Worm (Caenorhabditis elegans) whole organism, L1 larva: ENCODE results near the gene K07F5.6.
"Not testable (repeated sequence)": the region's sequence is repeated elsewhere in the genome, so short reads cannot be mapped to it uniquely, and the experiment has no call there.

Experiments
- C16A3.4 ChIP-seq: fragments of 150-350 bp; optimal IDR thresholded peaks from 2 replicates; lab custom pipeline; 2014; ENCODE audit warnings: missing biosample characterization, missing genetic modification characterization
- C34B4.2 ChIP-seq: sonication (generic microtip); optimal IDR thresholded peaks from 2 replicates; lab custom pipeline; 2017; ENCODE audit warnings: mild to moderate bottlenecking, missing genetic modification characterization, missing compliant biosample characterization
- aha-1 ChIP-seq: fragments of 150-350 bp; optimal IDR thresholded peaks from 2 replicates; lab custom pipeline; 2014; ENCODE audit warnings: missing biosample characterization, missing genetic modification characterization
- ama-1 ChIP-seq: fragments of 150-350 bp; optimal IDR thresholded peaks from 2 replicates; lab custom pipeline; 2014
- blmp-1 ChIP-seq: fragments of 150-350 bp; optimal IDR thresholded peaks from 2 replicates; lab custom pipeline; 2014; ENCODE audit warnings: missing biosample characterization, missing genetic modification characterization
- ceh-63 ChIP-seq: fragments of 200-800 bp; sonication (Bioruptor generic); optimal IDR thresholded peaks from 2 replicates; lab custom pipeline; 2018; ENCODE audit warnings: mild to moderate bottlenecking, missing genetic modification characterization, missing compliant biosample characterization
- ceh-8 ChIP-seq: fragments of 200-800 bp; sonication (Bioruptor generic); optimal IDR thresholded peaks from 2 replicates; lab custom pipeline; 2018; ENCODE audit warnings: mild to moderate bottlenecking, missing genetic modification characterization, moderate library complexity, missing compliant biosample characterization
- ces-1 ChIP-seq: fragments of 150-350 bp; optimal IDR thresholded peaks from 2 replicates; lab custom pipeline; 2014; ENCODE audit warnings: missing biosample characterization, missing genetic modification reagents, missing genetic modification characterization
- dsc-1 ChIP-seq: sonication (generic microtip); optimal IDR thresholded peaks from 2 replicates; lab custom pipeline; 2016; ENCODE audit warnings: mild to moderate bottlenecking, missing genetic modification characterization, missing compliant biosample characterization
- efl-1 ChIP-seq, 4 experiments: fragments of 150-350 bp; optimal IDR thresholded peaks in 3 of 4; peaks in 1 of 4; 1 replicate in 1 of 4; 2 replicates in 3 of 4; lab custom pipeline; 2014; ENCODE audit warnings: missing biosample characterization in 2 of 4, missing genetic modification characterization in 2 of 4, missing genetic modification reagents in 2 of 4
- efl-3 ChIP-seq: fragments of 200-800 bp; sonication (Bioruptor generic); optimal IDR thresholded peaks from 2 replicates; lab custom pipeline; 2018; ENCODE audit warnings: mild to moderate bottlenecking, missing genetic modification characterization, missing compliant biosample characterization
- egl-13 ChIP-seq: sonication (generic microtip); optimal IDR thresholded peaks from 2 replicates; lab custom pipeline; 2016; ENCODE audit warnings: missing genotype, missing genetic modification reagents, missing genetic modification characterization, missing compliant biosample characterization
- fkh-4 ChIP-seq: sonication (generic microtip); optimal IDR thresholded peaks from 2 replicates; lab custom pipeline; 2016; ENCODE audit warnings: missing compliant biosample characterization, missing genetic modification characterization, borderline replicate concordance
- fkh-8 ChIP-seq: sonication (generic microtip); optimal IDR thresholded peaks from 2 replicates; lab custom pipeline; 2016; ENCODE audit warnings: mild to moderate bottlenecking, missing genetic modification characterization, missing compliant biosample characterization
- hlh-17 ChIP-seq: fragments of 200-800 bp; sonication (Bioruptor generic); optimal IDR thresholded peaks from 2 replicates; lab custom pipeline; 2018; ENCODE audit warnings: missing genetic modification characterization, mild to moderate bottlenecking, missing compliant biosample characterization, moderate library complexity, borderline replicate concordance
- hlh-4 ChIP-seq: sonication (generic microtip); optimal IDR thresholded peaks from 2 replicates; lab custom pipeline; 2016; ENCODE audit warnings: mild to moderate bottlenecking, missing genetic modification characterization, missing compliant biosample characterization
- isw-1 ChIP-seq: fragments of 200-800 bp; sonication (Bioruptor generic); IDR thresholded peaks from 2 replicates; pipeline ENCODE4 v1.3.6; 2022; ENCODE audit warnings: missing genetic modification characterization, missing compliant biosample characterization
- lin-15B ChIP-seq: fragments of 150-350 bp; sonication (generic microtip); optimal IDR thresholded peaks from 3 replicates; lab custom pipeline; 2014; ENCODE audit warnings: missing biosample characterization, missing genetic modification characterization
- mab-9 ChIP-seq: fragments of 200-800 bp; sonication (Bioruptor generic); IDR thresholded peaks from 2 replicates; pipeline ENCODE4 v1.3.6; 2022; ENCODE audit warnings: missing genetic modification reagents, missing genetic modification characterization, missing compliant biosample characterization
- mep-1 ChIP-seq: fragments of 150-350 bp; optimal IDR thresholded peaks from 2 replicates; lab custom pipeline; 2014; ENCODE audit warnings: missing biosample characterization, missing genetic modification characterization
- nhr-11 ChIP-seq: fragments of 150-350 bp; optimal IDR thresholded peaks from 2 replicates; lab custom pipeline; 2014; ENCODE audit warnings: missing biosample characterization, missing genetic modification characterization
- nhr-237 ChIP-seq: fragments of 150-350 bp; optimal IDR thresholded peaks from 2 replicates; lab custom pipeline; 2014; ENCODE audit warnings: missing biosample characterization, missing genetic modification characterization
- nhr-76 ChIP-seq: sonication (generic microtip); optimal IDR thresholded peaks from 2 replicates; lab custom pipeline; 2017; ENCODE audit warnings: missing biosample characterization, missing genetic modification characterization
- nhr-85 ChIP-seq: sonication (generic microtip); peaks from one replicate; lab custom pipeline; 2016; ENCODE audit warnings: missing genetic modification characterization, inconsistent platforms, missing compliant biosample characterization
- pag-3 ChIP-seq: sonication (generic microtip); optimal IDR thresholded peaks from 2 replicates; lab custom pipeline; 2017; ENCODE audit warnings: missing genetic modification characterization, mild to moderate bottlenecking, missing compliant biosample characterization, antibody characterized with exemption, borderline replicate concordance; ENCODE audit not compliant: insufficient read depth
- snpc-4 ChIP-seq: fragments of 150-350 bp; optimal IDR thresholded peaks from 2 replicates; lab custom pipeline; 2014; ENCODE audit warnings: missing biosample characterization, missing genetic modification characterization
- snu-23 ChIP-seq: sonication (generic microtip); optimal IDR thresholded peaks from 2 replicates; lab custom pipeline; 2016; ENCODE audit warnings: missing genetic modification characterization, missing compliant biosample characterization
- sptf-1 ChIP-seq: fragments of 150-350 bp; optimal IDR thresholded peaks from 2 replicates; lab custom pipeline; 2014; ENCODE audit warnings: missing biosample characterization, missing genetic modification characterization
- sup-37 ChIP-seq: fragments of 200-800 bp; sonication (Bioruptor generic); optimal IDR thresholded peaks from 2 replicates; lab custom pipeline; 2018; ENCODE audit warnings: mild to moderate bottlenecking, missing genetic modification characterization, missing compliant biosample characterization
- swsn-7 ChIP-seq: sonication (generic microtip); optimal IDR thresholded peaks from 2 replicates; lab custom pipeline; 2016; ENCODE audit warnings: missing genetic modification characterization, missing compliant biosample characterization
- tlp-1 ChIP-seq: fragments of 150-350 bp; optimal IDR thresholded peaks from 2 replicates; lab custom pipeline; 2014; ENCODE audit warnings: missing biosample characterization, missing genetic modification characterization
- unc-86 ChIP-seq: sonication (generic microtip); optimal IDR thresholded peaks from 2 replicates; lab custom pipeline; 2016; ENCODE audit warnings: missing genetic modification characterization, missing compliant biosample characterization
- vab-15 ChIP-seq: sonication (generic microtip); optimal IDR thresholded peaks from 2 replicates; lab custom pipeline; 2017; ENCODE audit warnings: missing genotype, mild to moderate bottlenecking, missing genetic modification characterization, missing compliant biosample characterization
- xbp-1 ChIP-seq: sonication (generic microtip); optimal IDR thresholded peaks from 2 replicates; lab custom pipeline; 2016; ENCODE audit warnings: missing genetic modification characterization, missing compliant biosample characterization
- zag-1 ChIP-seq: fragments of 150-350 bp; optimal IDR thresholded peaks from 2 replicates; lab custom pipeline; 2014; ENCODE audit warnings: missing biosample characterization, missing genetic modification characterization
- ztf-11 ChIP-seq, 2 experiments: sonication (generic microtip); optimal IDR thresholded peaks; 2 replicates each; lab custom pipeline; 2016 to 2017; ENCODE audit warnings: missing genetic modification characterization in 2 of 2, missing biosample characterization in 1 of 2, missing compliant biosample characterization in 1 of 2

The K07F5.6 gene

DNA sequence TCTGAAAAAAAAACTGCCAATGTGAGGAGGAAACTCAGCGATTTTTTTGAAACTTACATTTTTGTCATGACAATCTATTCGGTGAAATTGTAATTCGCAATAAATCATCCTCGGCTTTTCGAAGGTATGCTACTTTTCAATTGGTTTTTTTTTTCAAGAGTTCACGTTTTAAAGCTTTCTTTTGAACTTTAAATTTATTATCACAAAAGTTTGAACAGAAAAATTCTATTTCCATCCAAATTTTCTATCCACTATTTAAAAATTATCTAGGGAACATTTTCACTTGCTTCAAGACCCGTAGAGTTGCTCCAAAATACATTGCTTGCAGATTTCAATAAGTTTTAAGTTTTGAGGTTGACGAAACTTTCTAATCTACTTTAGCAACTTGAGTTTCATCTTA lies at the start of gene K07F5.6:
TSS of gene K07F5.6 (minus strand) at position 101 of the 400 bp plus-strand sequence.
- TF ChIP-seq ces-1, result no peak
- no peak for TF ChIP-seq zag-1 (tag; lab: Kevin White, UChicago)
- TF ChIP-seq ama-1, result no peak
- no peak for TF ChIP-seq hlh-17 (GFP tag; lab: Kevin White, UChicago)
- no peak for TF ChIP-seq nhr-237
- no peak for TF ChIP-seq efl-1 (optimal IDR thresholded peaks at IDR 0.05; lab: Kevin White, UChicago)
- peak in 1 of 2 experiments; percentile 64 for TF ChIP-seq efl-1 (GFP tag; optimal IDR thresholded peaks at IDR 0.05 in 1 of 2; lab: Kevin White, UChicago)
- TF ChIP-seq lin-15B (tag; lab: Kevin White, UChicago), result no peak
- no peak for TF ChIP-seq C34B4.2 (tag; lab: Kevin White, UChicago)
- no peak for TF ChIP-seq snpc-4 (tag; lab: Kevin White, UChicago)

- no peak for TF ChIP-seq pag-3 (tag; lab: Kevin White, UChicago)
- TF ChIP-seq efl-1 (optimal IDR thresholded peaks at IDR 0.05; lab: Kevin White, UChicago), result no peak
- TF ChIP-seq efl-1 (GFP tag; optimal IDR thresholded peaks at IDR 0.05 in 1 of 2; lab: Kevin White, UChicago), result no peak
- no peak for TF ChIP-seq vab-15 (tag; lab: Kevin White, UChicago)
- TF ChIP-seq sptf-1 (tag; lab: Kevin White, UChicago), result no peak
- TF ChIP-seq ztf-11 (tag; optimal IDR thresholded peaks at IDR 0.05; lab: Kevin White, UChicago), result no peak
- TF ChIP-seq C34B4.2 (tag; lab: Kevin White, UChicago), result no peak
- TF ChIP-seq efl-3 (GFP tag; lab: Kevin White, UChicago), result no peak
- no peak for TF ChIP-seq nhr-85
- no peak for TF ChIP-seq sup-37 (GFP tag; lab: Kevin White, UChicago)
- no peak for TF ChIP-seq unc-86 (tag; lab: Kevin White, UChicago)
- no peak for TF ChIP-seq xbp-1 (tag; lab: Kevin White, UChicago)
- no peak for TF ChIP-seq hlh-4 (tag; lab: Kevin White, UChicago)
- no peak for TF ChIP-seq dsc-1 (tag; lab: Kevin White, UChicago)
These were observed 48.6 kb upstream of the K07F5.6 start, which contains the start of gene ssp-32 for ce11 chrIV:9895088-9895487. Gene ssp-32 (plus strand): TSS chrIV:9895388.

- not testable (repeated sequence) for TF ChIP-seq snpc-4 (tag; lab: Kevin White, UChicago); blmp-1; tlp-1 (tag; lab: Kevin White, UChicago)
These were observed 47.9 kb upstream of the K07F5.6 start, which contains the start of gene msp-77 for ce11 chrIV:9894331-9894730. Gene msp-77 (plus strand): TSS chrIV:9894631.

- not testable (repeated sequence) for TF ChIP-seq ceh-63 (GFP tag; lab: Kevin White, UChicago); aha-1; tlp-1 (tag; lab: Kevin White, UChicago)
These were observed 47.2 kb upstream of the K07F5.6 start, which contains the start of gene sss-1 for ce11 chrIV:9893649-9894048. Gene sss-1 (minus strand): TSS chrIV:9893749.

DNA sequence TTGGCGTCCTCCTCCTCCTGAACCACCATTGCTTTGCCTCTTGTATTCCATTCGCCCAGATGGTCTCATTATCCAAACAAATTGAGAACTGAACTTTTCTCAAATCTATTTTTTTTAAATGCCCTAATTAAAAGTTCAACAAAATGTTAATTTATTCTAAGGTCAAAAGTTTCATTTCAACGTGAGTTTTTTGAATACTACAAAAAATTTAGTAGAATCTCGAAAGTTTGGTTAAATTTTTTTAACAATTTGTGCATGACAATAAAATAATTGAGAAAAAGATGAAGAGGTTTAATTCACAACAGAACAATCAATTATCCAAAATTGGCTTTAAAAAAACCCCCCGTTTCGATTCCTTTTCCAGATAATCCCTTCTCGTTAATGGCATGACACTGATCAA lies 45.5 kb upstream of the K07F5.6 start, which contains the start of gene F32B6.4:
TSS of gene F32B6.4 (minus strand) at position 101 of the 400 bp plus-strand sequence.
- no peak for TF ChIP-seq nhr-11
- no peak for TF ChIP-seq isw-1 (GFP tag; lab: Robert Waterston, UW)
- no peak for TF ChIP-seq ceh-8 (GFP tag; lab: Kevin White, UChicago)

ce11 chrIV:9889857-9890256 lies 43.4 kb upstream of the K07F5.6 start, which contains the start of gene ttbk-3:
Gene ttbk-3 (minus strand): TSS chrIV:9889957.
- TF ChIP-seq fkh-4 (tag; lab: Kevin White, UChicago), result no peak
- TF ChIP-seq efl-1 (optimal IDR thresholded peaks at IDR 0.05; lab: Kevin White, UChicago), result no peak
- peak in 1 of 2 experiments; percentile 43 for TF ChIP-seq efl-1 (GFP tag; optimal IDR thresholded peaks at IDR 0.05 in 1 of 2; lab: Kevin White, UChicago)
- no peak for TF ChIP-seq vab-15 (tag; lab: Kevin White, UChicago)

ce11 chrIV:9884257-9884656 lies 37.8 kb upstream of the K07F5.6 start, which contains the start of the genes prp-18 and mccc-1:
Gene prp-18 (minus strand): TSS chrIV:9884383.
Gene mccc-1 (plus strand): TSS chrIV:9884570.
- no peak for TF ChIP-seq nhr-76 (tag; lab: Kevin White, UChicago)
- TF ChIP-seq pag-3 (tag; lab: Kevin White, UChicago), result no peak
- TF ChIP-seq swsn-7 (tag; lab: Kevin White, UChicago), result peak; percentile 33
- peak; percentile 67 to 70 for TF ChIP-seq efl-1 (optimal IDR thresholded peaks at IDR 0.05; lab: Kevin White, UChicago)
- peak; percentile 64 to 91 for TF ChIP-seq efl-1 (GFP tag; optimal IDR thresholded peaks at IDR 0.05 in 1 of 2; lab: Kevin White, UChicago)
- peak; percentile 4 for TF ChIP-seq unc-86 (tag; lab: Kevin White, UChicago)
- peak; percentile 74 for TF ChIP-seq mep-1
- TF ChIP-seq C16A3.4 (tag; lab: Kevin White, UChicago), result peak; percentile 62
- no peak for TF ChIP-seq fkh-8 (tag; lab: Kevin White, UChicago)
- no peak for TF ChIP-seq fkh-4 (tag; lab: Kevin White, UChicago)
- no peak for TF ChIP-seq C34B4.2 (tag; lab: Kevin White, UChicago)
- no peak for TF ChIP-seq mab-9 (GFP tag; lab: Robert Waterston, UW)
- TF ChIP-seq egl-13 (tag; lab: Kevin White, UChicago), result no peak
- peak; percentile 48 for TF ChIP-seq dsc-1 (tag; lab: Kevin White, UChicago)
- peak; percentile 30 for TF ChIP-seq blmp-1
- peak; percentile 36 for TF ChIP-seq isw-1 (GFP tag; lab: Robert Waterston, UW)
- peak; percentile 61 for TF ChIP-seq snu-23
- TF ChIP-seq ceh-63 (GFP tag; lab: Kevin White, UChicago), result no peak
- TF ChIP-seq ces-1, result no peak
